Worm (Caenorhabditis elegans): ENCODE results near the gene sta-2.

- TF ChIP-seq nhr-25 (tag; optimal IDR thresholded peaks at IDR 0.05) = no peak
- no peak for TF ChIP-seq ceh-9 (tag; optimal IDR thresholded peaks at IDR 0.05)
- TF ChIP-seq jun-1 (tag; optimal IDR thresholded peaks at IDR 0.05) = no peak
- TF ChIP-seq ceh-82 (tag; optimal IDR thresholded peaks at IDR 0.05) = no peak
- TF ChIP-seq snpc-4 (tag; optimal IDR thresholded peaks at IDR 0.05) = no peak
- TF ChIP-seq zag-1 (tag; optimal IDR thresholded peaks at IDR 0.05) = no peak
- no peak for TF ChIP-seq lin-39 (tag; optimal IDR thresholded peaks at IDR 0.05)
- TF ChIP-seq ama-1 (optimal IDR thresholded peaks at IDR 0.05) = no peak
- no peak for TF ChIP-seq elt-2 (tag; optimal IDR thresholded peaks at IDR 0.05)
- no peak for TF ChIP-seq pha-4 (tag; optimal IDR thresholded peaks at IDR 0.05)
- no peak for TF ChIP-seq nhr-28 (tag; optimal IDR thresholded peaks at IDR 0.05)
- no peak for TF ChIP-seq R02D3.7 (tag; optimal IDR thresholded peaks at IDR 0.05)
- no peak for TF ChIP-seq mdl-1 (tag; optimal IDR thresholded peaks at IDR 0.05)
- TF ChIP-seq nhr-67 (tag; optimal IDR thresholded peaks at IDR 0.05) = no peak
These were observed 27.5 kb upstream of the sta-2 start, which contains the start of gene F40F9.10 for ce11 chrV:9713532-9713931.
